Fruit fly (Drosophila melanogaster): ENCODE measurements around the gene Rac1.

DNA sequence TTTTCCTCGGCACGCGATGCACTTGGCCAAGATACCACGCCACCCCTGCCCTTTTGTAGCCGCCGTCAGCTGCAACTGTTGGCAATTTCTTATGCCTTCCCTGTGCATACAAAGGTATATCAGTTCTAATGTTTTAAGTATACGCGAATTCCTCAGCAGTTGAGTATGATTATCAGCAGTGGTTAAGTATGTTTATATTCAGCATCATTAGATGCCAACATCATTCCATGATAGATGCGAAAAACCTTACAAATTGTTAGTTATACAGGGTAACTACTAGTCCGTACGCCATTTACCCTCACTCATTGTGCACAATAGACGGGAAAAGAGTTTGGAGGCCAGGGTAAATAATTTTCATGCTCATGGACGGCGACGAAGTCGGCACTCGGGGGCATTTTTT lies 22.8 kb downstream of the Rac1 start:
- TF ChIP-seq salm (tag; optimal IDR thresholded peaks at IDR 0.05) (no peak), CG12391 (tag; optimal IDR thresholded peaks at IDR 0.05) (no peak), ken (GFP tag; IDR thresholded peaks at IDR 0.05) (no peak), Gsc (GFP tag; IDR thresholded peaks at IDR 0.05) (no peak), tgo (GFP tag; IDR thresholded peaks at IDR 0.05) (no peak), Dref (GFP tag; IDR thresholded peaks at IDR 0.05) (no peak), fru (optimal IDR thresholded peaks at IDR 0.05) (no peak), dmrt99B (tag; optimal IDR thresholded peaks at IDR 0.05) (no peak)

Data from whole organism, embryonic.